Worm (Caenorhabditis elegans): ENCODE measurements around the gene F31E8.4.

DNA sequence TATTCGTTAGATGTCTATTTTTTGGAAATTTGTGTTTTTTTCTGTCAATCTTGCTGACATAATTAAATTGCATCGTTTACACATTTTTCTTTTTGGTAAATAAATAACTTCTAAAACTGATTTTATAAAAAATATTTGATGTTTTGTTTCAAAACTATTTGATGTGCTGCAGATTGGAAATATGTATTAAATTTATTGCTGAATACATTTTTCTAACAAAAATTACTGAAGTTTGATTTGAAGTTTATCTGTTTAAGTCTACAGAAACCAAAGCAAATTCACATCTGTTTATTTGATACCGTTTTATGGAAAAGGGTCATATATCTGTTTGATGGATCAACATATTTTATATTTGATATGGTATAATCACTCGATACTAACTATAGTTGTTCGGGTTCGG lies 16.4 kb upstream of the F31E8.4 start:
- no peak for TF ChIP-seq lin-11 (tag; optimal IDR thresholded peaks at IDR 0.05)
- TF ChIP-seq elt-2 (tag; optimal IDR thresholded peaks at IDR 0.05) = no peak
- no peak for TF ChIP-seq sdc-2 (tag; optimal IDR thresholded peaks at IDR 0.05)
- no peak for TF ChIP-seq ceh-34 (tag; optimal IDR thresholded peaks at IDR 0.05)
- no peak for TF ChIP-seq pros-1 (tag; optimal IDR thresholded peaks at IDR 0.05)
- TF ChIP-seq pha-4 (tag; optimal IDR thresholded peaks at IDR 0.05) = no peak
- TF ChIP-seq ahr-1 (tag; optimal IDR thresholded peaks at IDR 0.05) = no peak
- no peak for TF ChIP-seq unc-42 (tag; optimal IDR thresholded peaks at IDR 0.05)
- TF ChIP-seq pqm-1 (tag; optimal IDR thresholded peaks at IDR 0.05) = no peak
- TF ChIP-seq odd-2 (tag; optimal IDR thresholded peaks at IDR 0.05) = no peak
